Fruit fly (Drosophila melanogaster) whole organism, larva: ENCODE data around the gene FucT6.

Experiments
- noc ChIP-seq: fragments of 200-800 bp; sonication (Bioruptor generic); optimal IDR thresholded peaks from 3 replicates; lab custom pipeline; 2019; ENCODE audit warnings: missing biosample characterization, mild to moderate bottlenecking, missing genetic modification characterization, moderate library complexity

The FucT6 gene

dm6 chrX:11681558-11682551 is 27.9 kb downstream of the FucT6 start:
- peak; percentile 79 for TF ChIP-seq noc

dm6 chrX:11680405-11680804 is 29.3 kb downstream of the FucT6 start:
- no peak for TF ChIP-seq noc

- TF ChIP-seq noc = peak; percentile 23
Measured at dm6 chrX:11679461-11679860, 30.3 kb downstream of the FucT6 start.

dm6 chrX:11678539-11679040 is 31.2 kb downstream of the FucT6 start, which contains the start of the genes Vlet and bif:
TSS of gene Vlet (minus strand) at chrX:11678589.
TSS of gene bif (plus strand) at chrX:11678970.
- TF ChIP-seq noc = no peak

dm6 chrX:11664058-11664457 is 45.7 kb downstream of the FucT6 start:
- TF ChIP-seq noc = no peak

- peak; percentile 15 for TF ChIP-seq noc
Measured at dm6 chrX:11660476-11660875, 49.3 kb downstream of the FucT6 start.

dm6 chrX:11659634-11660033 is 50.1 kb downstream of the FucT6 start:
- no peak for TF ChIP-seq noc

DNA sequence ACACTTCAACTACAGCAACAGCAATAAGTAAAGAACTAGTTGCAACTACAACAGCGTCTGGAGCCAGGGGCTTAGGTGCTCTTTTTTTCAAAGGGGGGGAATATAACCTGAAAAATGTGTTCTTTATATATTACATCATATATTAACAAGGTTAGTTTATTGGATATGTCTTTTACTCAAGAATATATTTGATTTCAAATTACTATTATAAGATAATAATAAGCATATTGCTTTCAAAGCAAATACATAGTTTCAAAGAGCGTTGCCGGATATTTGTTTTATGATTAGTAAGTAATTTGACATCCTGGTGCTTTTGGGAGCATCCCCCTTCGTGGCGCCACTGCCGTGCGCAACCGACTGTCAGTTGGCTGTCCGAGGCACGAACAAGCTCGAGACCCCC is 50.7 kb downstream of the FucT6 start:
- TF ChIP-seq noc = no peak

DNA sequence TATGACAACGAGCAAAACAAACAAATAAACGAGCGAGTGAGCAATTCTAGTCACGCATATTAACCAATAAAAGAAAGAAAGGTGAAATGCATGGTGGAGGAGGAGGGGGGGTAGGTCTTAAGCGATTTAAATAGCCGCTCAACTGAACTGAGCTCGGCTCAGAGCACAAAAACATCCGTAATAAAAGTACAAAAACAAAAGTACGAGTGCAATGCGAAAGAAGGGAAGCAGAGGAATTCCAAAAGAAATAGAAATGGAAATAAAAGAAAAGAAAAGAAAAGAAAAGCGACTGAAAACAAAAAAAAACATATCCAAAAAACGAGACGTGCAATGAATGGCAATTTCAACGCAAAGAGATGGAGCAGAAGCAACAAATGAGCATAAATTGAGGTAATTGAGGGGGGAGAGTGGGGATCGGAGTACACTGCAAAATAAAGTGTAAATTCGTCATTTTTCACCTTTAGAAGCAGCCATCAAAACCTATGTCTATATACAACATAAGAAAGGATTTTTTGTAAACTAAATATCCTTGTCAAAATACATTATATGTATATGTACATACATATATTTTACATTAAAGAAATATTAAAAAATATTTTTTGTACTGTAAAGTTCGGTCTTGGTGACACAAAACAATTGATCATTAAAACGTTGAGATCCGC is 51.4 kb downstream of the FucT6 start:
- no peak for TF ChIP-seq noc

DNA sequence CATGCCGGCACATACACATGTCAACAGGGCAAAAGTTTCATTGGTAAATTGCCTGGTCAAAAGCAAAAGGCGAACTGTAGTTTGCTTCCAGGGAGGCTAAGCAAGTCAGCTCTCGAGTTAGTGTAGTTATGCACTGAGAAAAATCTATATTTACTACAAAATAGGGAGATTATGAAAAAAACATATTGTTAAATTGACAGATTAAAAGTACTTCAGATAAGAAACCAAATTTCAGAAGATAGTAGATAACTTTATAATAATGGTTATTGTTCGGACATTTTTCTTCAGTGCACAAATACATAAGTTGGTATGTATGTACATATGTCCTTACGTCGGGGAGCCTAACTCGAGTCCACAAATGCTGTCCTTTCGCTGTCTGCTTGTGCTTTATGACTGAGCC is 52.6 kb downstream of the FucT6 start:
- TF ChIP-seq noc = no peak
